Fruit fly (Drosophila melanogaster): ENCODE data around the gene CG9154.

The CG9154 gene

dm6 chr2L:6050575-6050974, 19.9 kb downstream of the CG9154 start, which contains the start of gene CG9135 (continued):
- TF ChIP-seq Ravus (GFP tag; IDR thresholded peaks at IDR 0.05), result no peak
- no peak for TF ChIP-seq fru (optimal IDR thresholded peaks at IDR 0.05)
- no peak for TF ChIP-seq tin (GFP tag; optimal IDR thresholded peaks at IDR 0.05)
- no peak for TF ChIP-seq CG8290 (GFP tag; optimal IDR thresholded peaks at IDR 0.05)
- TF ChIP-seq CG8290 (tag; optimal IDR thresholded peaks at IDR 0.05), result peak in 1 of 2 experiments; percentile 55
- no peak for TF ChIP-seq croc (GFP tag; conservative IDR thresholded peaks at IDR 0.05)
- no peak for TF ChIP-seq Rx (GFP tag; IDR thresholded peaks at IDR 0.05)
- no peak for TF ChIP-seq Doc2 (GFP tag; IDR thresholded peaks at IDR 0.05)
- peak; percentile 99 for TF ChIP-seq ato (GFP tag; IDR thresholded peaks at IDR 0.05; ENCODE audit: partially characterized antibody)
- no peak for TF ChIP-seq Awh (GFP tag; IDR thresholded peaks at IDR 0.05)
- TF ChIP-seq CG16779 (GFP tag; IDR thresholded peaks at IDR 0.05), result no peak
- no peak for TF ChIP-seq fd96Cb (tag; optimal IDR thresholded peaks at IDR 0.05)
- no peak for TF ChIP-seq Eip74EF (GFP tag; optimal IDR thresholded peaks at IDR 0.05)
- peak; percentile 20 for TF ChIP-seq Myb (GFP tag; optimal IDR thresholded peaks at IDR 0.05)
- no peak for TF ChIP-seq Trl (optimal IDR thresholded peaks at IDR 0.05)
- no peak for TF ChIP-seq Trl (GFP tag; optimal IDR thresholded peaks at IDR 0.05)
- no peak for TF ChIP-seq Mes4 (GFP tag; optimal IDR thresholded peaks at IDR 0.05)
- no peak for TF ChIP-seq Sox100B (GFP tag; optimal IDR thresholded peaks at IDR 0.05)
- no peak for TF ChIP-seq CrebB (tag; optimal IDR thresholded peaks at IDR 0.05)
- peak; percentile 100 for TF ChIP-seq Dref (GFP tag; IDR thresholded peaks at IDR 0.05)
- TF ChIP-seq Sox102F (GFP tag; optimal IDR thresholded peaks at IDR 0.05), result no peak
- no peak for TF ChIP-seq CG17361 (GFP tag; IDR thresholded peaks at IDR 0.05)
- no peak for TF ChIP-seq CG7786 (GFP tag; optimal IDR thresholded peaks at IDR 0.05)
- no peak for TF ChIP-seq chif (GFP tag; optimal IDR thresholded peaks at IDR 0.05)
- no peak for TF ChIP-seq hth (optimal IDR thresholded peaks at IDR 0.05)
- peak; percentile 99 for TF ChIP-seq CG42726 (GFP tag; IDR thresholded peaks at IDR 0.05; ENCODE audit: partially characterized antibody)
- TF ChIP-seq pzg (GFP tag; optimal IDR thresholded peaks at IDR 0.05), result peak; percentile 86
- no peak for TF ChIP-seq CG12391 (tag; optimal IDR thresholded peaks at IDR 0.05)
- no peak for TF ChIP-seq D (optimal IDR thresholded peaks at IDR 0.05)
- no peak for TF ChIP-seq D (GFP tag; optimal IDR thresholded peaks at IDR 0.05)
- peak; percentile 99 for TF ChIP-seq nerfin-2 (GFP tag; IDR thresholded peaks at IDR 0.05; ENCODE audit: partially characterized antibody)
- TF ChIP-seq bigmax (GFP tag; optimal IDR thresholded peaks at IDR 0.05), result peak; percentile 88
- no peak for TF ChIP-seq CG14050 (GFP tag; IDR thresholded peaks at IDR 0.05)
- peak; percentile 100 for TF ChIP-seq CG6791 (GFP tag; IDR thresholded peaks at IDR 0.05; ENCODE audit: partially characterized antibody)
- TF ChIP-seq HLH4C (GFP tag; IDR thresholded peaks at IDR 0.05; ENCODE audit: partially characterized antibody), result peak; percentile 99
- no peak for TF ChIP-seq mam (GFP tag; optimal IDR thresholded peaks at IDR 0.05)
- no peak for TF ChIP-seq HLH3B (GFP tag; IDR thresholded peaks at IDR 0.05)
- TF ChIP-seq CG11085 (GFP tag; IDR thresholded peaks at IDR 0.05), result no peak
- no peak for TF ChIP-seq dm (GFP tag; optimal IDR thresholded peaks at IDR 0.05)
- no peak for TF ChIP-seq zfh2 (GFP tag; optimal IDR thresholded peaks at IDR 0.05)
- TF ChIP-seq gem (tag; optimal IDR thresholded peaks at IDR 0.05), result no peak
- no peak for TF ChIP-seq sens-2 (GFP tag; IDR thresholded peaks at IDR 0.05)
- no peak for TF ChIP-seq CG15479 (GFP tag; optimal IDR thresholded peaks at IDR 0.05)
- TF ChIP-seq schlank (tag; optimal IDR thresholded peaks at IDR 0.05), result no peak
- TF ChIP-seq CG2120 (GFP tag; optimal IDR thresholded peaks at IDR 0.05), result no peak
- TF ChIP-seq Lim3 (GFP tag; IDR thresholded peaks at IDR 0.05), result no peak
- no peak for TF ChIP-seq tll (GFP tag; optimal IDR thresholded peaks at IDR 0.05)
- no peak for TF ChIP-seq YL-1 (GFP tag; optimal IDR thresholded peaks at IDR 0.05)
- peak; percentile 54 for TF ChIP-seq CoRest (tag; optimal IDR thresholded peaks at IDR 0.05)
- TF ChIP-seq CG9797 (GFP tag; optimal IDR thresholded peaks at IDR 0.05), result peak; percentile 15
- TF ChIP-seq tup (GFP tag; optimal IDR thresholded peaks at IDR 0.05), result no peak
- TF ChIP-seq D19A (tag; optimal IDR thresholded peaks at IDR 0.05), result no peak
- no peak for TF ChIP-seq CG2875 (GFP tag; optimal IDR thresholded peaks at IDR 0.05)
